Worm (Caenorhabditis elegans) whole organism, young adult: Measurements from ENCODE around the gene dpm-3.

ENCODE experiments used
- B0261.1 ChIP-seq: sonication (generic microtip); optimal IDR thresholded peaks from 2 replicates; lab custom pipeline; 2016; ENCODE audit warnings: mild to moderate bottlenecking, missing genetic modification characterization, moderate library complexity, missing compliant biosample characterization
- D2030.7 ChIP-seq: fragments of 200-800 bp; sonication (Bioruptor generic); IDR thresholded peaks from 2 replicates; pipeline ENCODE4 v1.3.6; 2022; ENCODE audit warnings: missing genetic modification reagents, missing genetic modification characterization, missing compliant biosample characterization
- F10E7.11 ChIP-seq: sonication (generic microtip); optimal IDR thresholded peaks from 2 replicates; lab custom pipeline; 2017; ENCODE audit warnings: mild to moderate bottlenecking, missing genetic modification characterization, moderate library complexity, missing compliant biosample characterization
- F49E8.2 ChIP-seq: sonication (generic microtip); optimal IDR thresholded peaks from 3 replicates; lab custom pipeline; 2017; ENCODE audit warnings: missing genetic modification characterization, mild to moderate bottlenecking, missing compliant biosample characterization, antibody characterized with exemption, moderate library complexity; ENCODE audit not compliant: insufficient read depth
- F55B11.4 ChIP-seq: sonication (generic microtip); optimal IDR thresholded peaks from 2 replicates; lab custom pipeline; 2016; ENCODE audit warnings: missing compliant biosample characterization, missing genetic modification characterization, borderline replicate concordance; ENCODE audit not compliant: insufficient read depth
- F57C9.4 ChIP-seq: sonication (generic microtip); optimal IDR thresholded peaks from 2 replicates; lab custom pipeline; 2017; ENCODE audit warnings: mild to moderate bottlenecking, missing genetic modification characterization, missing compliant biosample characterization
- T26A5.8 ChIP-seq: sonication (generic microtip); optimal IDR thresholded peaks from 2 replicates; lab custom pipeline; 2016; ENCODE audit warnings: missing genetic modification characterization, missing compliant biosample characterization
- Y53F4B.3 ChIP-seq: fragments of 200-800 bp; sonication (Bioruptor generic); IDR thresholded peaks from 2 replicates; pipeline ENCODE4 v1.3.6; 2022; ENCODE audit warnings: missing genetic modification reagents, missing genetic modification characterization, missing compliant biosample characterization
- Y56A3A.18 ChIP-seq: fragments of 200-800 bp; sonication (Bioruptor generic); IDR thresholded peaks from 2 replicates; pipeline ENCODE4 v1.3.6; 2022; ENCODE audit warnings: missing genetic modification reagents, missing genetic modification characterization, missing compliant biosample characterization
- Y67H2A.10 ChIP-seq: fragments of 200-800 bp; sonication (Bioruptor generic); conservative IDR thresholded peaks from 2 replicates; pipeline ENCODE4 v1.3.6; 2022; ENCODE audit warnings: missing genetic modification reagents, missing genetic modification characterization, missing compliant biosample characterization
- ama-1 ChIP-seq, 3 experiments: fragments of 150-350 bp in 1 of 3; sonication (generic microtip) in 2 of 3; optimal IDR thresholded peaks; 2 replicates each; lab custom pipeline; 2014 to 2018; ENCODE audit warnings: missing biosample characterization in 2 of 3, missing genetic modification characterization in 2 of 3, missing genetic modification reagents in 2 of 3
- aptf-2 ChIP-seq: fragments of 200-800 bp; sonication (Bioruptor generic); conservative IDR thresholded peaks from 2 replicates; pipeline ENCODE4 v1.3.6; 2022; ENCODE audit warnings: missing genetic modification reagents, missing genetic modification characterization, missing compliant biosample characterization
- aptf-3 ChIP-seq: fragments of 200-800 bp; sonication (Bioruptor generic); IDR thresholded peaks from 2 replicates; pipeline ENCODE4 v1.3.6; 2022; ENCODE audit warnings: missing genetic modification characterization, missing compliant biosample characterization
- attf-3 ChIP-seq: fragments of 200-800 bp; sonication (Bioruptor generic); conservative IDR thresholded peaks from 2 replicates; pipeline ENCODE4 v1.3.6; 2022; ENCODE audit warnings: missing genetic modification reagents, missing genetic modification characterization, missing compliant biosample characterization
- attf-6 ChIP-seq: fragments of 200-800 bp; sonication (Bioruptor generic); IDR thresholded peaks from 2 replicates; pipeline ENCODE4 v1.3.6; 2022; ENCODE audit warnings: missing genetic modification reagents, missing genetic modification characterization, missing compliant biosample characterization
- cebp-1 ChIP-seq, 2 experiments: fragments of 200-800 bp in 1 of 2; sonication (Bioruptor generic) in 1 of 2; sonication (generic microtip) in 1 of 2; IDR thresholded peaks in 1 of 2; optimal IDR thresholded peaks in 1 of 2; 2 replicates each; pipeline versions ENCODE4 v1.3.6 to Lab custom; 2017 to 2022; ENCODE audit warnings: missing compliant biosample characterization in 2 of 2, missing genetic modification characterization in 2 of 2, mild to moderate bottlenecking in 1 of 2, missing genetic modification reagents in 1 of 2, moderate library complexity in 1 of 2
- ceh-40 ChIP-seq: fragments of 200-800 bp; sonication (Bioruptor generic); IDR thresholded peaks from 2 replicates; pipeline ENCODE4 v1.3.6; 2022; ENCODE audit warnings: missing genetic modification characterization, missing compliant biosample characterization
- chd-7 ChIP-seq: sonication (generic microtip); optimal IDR thresholded peaks from 2 replicates; lab custom pipeline; 2016; ENCODE audit warnings: mild to moderate bottlenecking, missing genetic modification characterization, moderate library complexity, missing compliant biosample characterization
- dox-1 ChIP-seq: fragments of 200-800 bp; sonication (Bioruptor generic); IDR thresholded peaks from 2 replicates; pipeline ENCODE4 v1.3.6; 2022; ENCODE audit warnings: missing genetic modification reagents, missing genetic modification characterization, missing compliant biosample characterization
- dpl-1 ChIP-seq: fragments of 150-350 bp; optimal IDR thresholded peaks from 2 replicates; lab custom pipeline; 2014; ENCODE audit warnings: missing biosample characterization, missing genetic modification reagents, missing genetic modification characterization
- egrh-3 ChIP-seq: fragments of 200-800 bp; sonication (Bioruptor generic); IDR thresholded peaks from 2 replicates; pipeline ENCODE4 v1.3.6; 2022; ENCODE audit warnings: missing genetic modification reagents, missing genetic modification characterization, missing compliant biosample characterization
- ets-4 ChIP-seq: fragments of 200-800 bp; sonication (Bioruptor generic); optimal IDR thresholded peaks from 2 replicates; lab custom pipeline; 2018; ENCODE audit warnings: mild to moderate bottlenecking, missing genetic modification characterization, missing compliant biosample characterization
- fkh-3 ChIP-seq: sonication (generic microtip); optimal IDR thresholded peaks from 2 replicates; lab custom pipeline; 2016; ENCODE audit warnings: mild to moderate bottlenecking, missing genetic modification characterization, missing compliant biosample characterization
- hmg-20 ChIP-seq: fragments of 200-800 bp; sonication (Bioruptor generic); IDR thresholded peaks from 2 replicates; pipeline ENCODE4 v1.3.6; 2022; ENCODE audit warnings: missing genetic modification reagents, missing genetic modification characterization, missing compliant biosample characterization
- hrde-1 ChIP-seq: sonication (generic microtip); optimal IDR thresholded peaks from 2 replicates; lab custom pipeline; 2016; ENCODE audit warnings: missing genetic modification characterization, mild to moderate bottlenecking, missing compliant biosample characterization, moderate library complexity, missing genotype, missing genetic modification reagents, borderline replicate concordance
- lsl-1 ChIP-seq: fragments of 200-800 bp; sonication (Bioruptor generic); optimal IDR thresholded peaks from 2 replicates; lab custom pipeline; 2018; ENCODE audit warnings: mild to moderate bottlenecking, missing genetic modification characterization, moderate library complexity, missing compliant biosample characterization
- madf-3 ChIP-seq: fragments of 200-800 bp; sonication (Bioruptor generic); IDR thresholded peaks from 2 replicates; pipeline ENCODE4 v1.3.6; 2022; ENCODE audit warnings: missing genetic modification reagents, missing genetic modification characterization, missing compliant biosample characterization
- madf-6 ChIP-seq: fragments of 200-800 bp; sonication (Bioruptor generic); IDR thresholded peaks from 2 replicates; pipeline ENCODE4 v1.3.6; 2022; ENCODE audit warnings: missing genetic modification reagents, missing genetic modification characterization, missing compliant biosample characterization
- madf-8 ChIP-seq: fragments of 200-800 bp; sonication (Bioruptor generic); conservative IDR thresholded peaks from 2 replicates; pipeline ENCODE4 v1.3.6; 2022; ENCODE audit warnings: missing genetic modification reagents, missing genetic modification characterization, missing compliant biosample characterization
- mel-28 ChIP-seq: sonication (generic microtip); optimal IDR thresholded peaks from 2 replicates; lab custom pipeline; 2016; ENCODE audit warnings: borderline replicate concordance, mild to moderate bottlenecking, missing genetic modification characterization, missing compliant biosample characterization
- nfya-1 ChIP-seq: sonication (generic microtip); optimal IDR thresholded peaks from 2 replicates; lab custom pipeline; 2017; ENCODE audit warnings: antibody characterized with exemption, missing compliant biosample characterization, missing genetic modification characterization, borderline replicate concordance; ENCODE audit not compliant: insufficient read depth
- nfya-2 ChIP-seq: fragments of 200-800 bp; sonication (Bioruptor generic); IDR thresholded peaks from 2 replicates; pipeline ENCODE4 v1.3.6; 2022; ENCODE audit warnings: missing genetic modification reagents, missing genetic modification characterization, missing compliant biosample characterization
- nhr-120 ChIP-seq: fragments of 200-800 bp; sonication (Bioruptor generic); IDR thresholded peaks from 2 replicates; pipeline ENCODE4 v1.3.6; 2022; ENCODE audit warnings: missing genetic modification characterization, missing compliant biosample characterization
- nhr-90 ChIP-seq: sonication (generic microtip); optimal IDR thresholded peaks from 2 replicates; lab custom pipeline; 2016; ENCODE audit warnings: missing genotype, mild to moderate bottlenecking, missing genetic modification characterization, missing compliant biosample characterization
- rec-8 ChIP-seq, 2 experiments: sonication (generic microtip); optimal IDR thresholded peaks; 2 replicates each; lab custom pipeline; 2016; ENCODE audit warnings: mild to moderate bottlenecking in 2 of 2, missing genetic modification characterization in 2 of 2, missing genetic modification reagents in 2 of 2, missing genotype in 2 of 2, missing biosample characterization in 1 of 2, missing compliant biosample characterization in 1 of 2, moderate library complexity in 1 of 2
- sea-2 ChIP-seq: fragments of 200-800 bp; sonication (Bioruptor generic); IDR thresholded peaks from 2 replicates; pipeline ENCODE4 v1.3.6; 2022; ENCODE audit warnings: missing genetic modification characterization, missing compliant biosample characterization
- unc-62 ChIP-seq: fragments of 150-350 bp; optimal IDR thresholded peaks from 2 replicates; lab custom pipeline; 2014; ENCODE audit warnings: missing biosample characterization, missing genetic modification reagents, missing genetic modification characterization
- xnd-1 ChIP-seq: sonication (generic microtip); optimal IDR thresholded peaks from 2 replicates; lab custom pipeline; 2016; ENCODE audit warnings: missing genotype, missing genetic modification reagents, missing genetic modification characterization, missing compliant biosample characterization
- zfh-2 ChIP-seq: fragments of 200-800 bp; sonication (Bioruptor generic); conservative IDR thresholded peaks from 2 replicates; pipeline ENCODE4 v1.3.6; 2022; ENCODE audit warnings: missing genetic modification reagents, missing genetic modification characterization, missing compliant biosample characterization
- ztf-18 ChIP-seq: sonication (generic microtip); optimal IDR thresholded peaks from 2 replicates; lab custom pipeline; 2016; ENCODE audit warnings: missing genotype, mild to moderate bottlenecking, missing genetic modification characterization, missing compliant biosample characterization
- ztf-22 ChIP-seq: fragments of 200-800 bp; sonication (Bioruptor generic); optimal IDR thresholded peaks from 2 replicates; lab custom pipeline; 2018; ENCODE audit warnings: mild to moderate bottlenecking, missing genetic modification characterization, moderate library complexity, missing compliant biosample characterization
- ztf-28 ChIP-seq: fragments of 200-800 bp; sonication (Bioruptor generic); IDR thresholded peaks from 2 replicates; pipeline ENCODE4 v1.3.6; 2022; ENCODE audit warnings: missing genetic modification reagents, missing genetic modification characterization, missing compliant biosample characterization
- ztf-3 ChIP-seq: fragments of 200-800 bp; sonication (Bioruptor generic); optimal IDR thresholded peaks from 2 replicates; lab custom pipeline; 2018; ENCODE audit warnings: mild to moderate bottlenecking, missing genetic modification characterization, missing compliant biosample characterization

Gene dpm-3

DNA sequence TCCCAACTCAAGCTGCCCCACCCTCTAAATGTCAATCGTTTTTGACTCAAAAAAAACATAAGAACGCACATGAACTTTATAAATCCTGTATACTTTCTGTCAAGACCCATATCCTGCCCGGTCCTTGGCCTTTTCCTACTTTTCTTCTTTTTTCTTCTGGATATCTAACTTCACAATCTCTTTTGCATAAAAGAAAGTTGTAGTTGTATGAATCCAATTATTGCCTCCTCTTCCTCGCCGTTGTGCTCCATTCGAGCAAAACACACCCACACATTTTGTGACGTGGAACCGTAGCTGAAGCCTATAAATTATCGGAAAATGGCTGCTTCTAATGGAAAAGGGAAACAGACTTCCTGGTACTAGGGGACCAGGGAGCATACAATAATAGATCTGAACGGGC, 41.2 kb upstream of the dpm-3 start:
- TF ChIP-seq ama-1 (optimal IDR thresholded peaks at IDR 0.05; lab: Kevin White, UChicago) (no peak), ama-1 (GFP tag; optimal IDR thresholded peaks at IDR 0.05; lab: Kevin White, UChicago) (no peak), Y56A3A.18 (GFP tag; lab: Robert Waterston, UW) (no peak), attf-6 (GFP tag; lab: Robert Waterston, UW) (no peak)

DNA sequence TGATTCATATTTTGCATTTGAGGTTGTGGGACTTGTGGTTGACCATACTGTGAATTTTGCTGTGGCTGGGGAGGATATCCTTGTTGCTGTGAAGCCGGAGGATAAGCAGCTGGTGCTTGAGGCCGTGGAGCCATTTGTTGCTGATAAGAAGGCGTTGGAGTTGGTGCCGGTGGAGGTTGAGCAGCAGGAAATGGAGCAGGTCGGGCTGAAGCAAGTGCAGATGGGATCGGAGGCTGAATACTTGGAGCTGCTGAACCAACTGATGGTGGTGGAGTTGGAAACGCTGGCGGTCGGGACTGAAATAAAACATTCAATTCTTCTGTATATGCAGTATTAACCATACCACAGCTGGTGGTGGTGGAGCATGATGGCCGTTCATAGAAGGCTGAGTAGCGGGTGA, 31.4 kb upstream of the dpm-3 start:
- peak; percentile 62 for TF ChIP-seq zfh-2
- no peak for TF ChIP-seq hrde-1 (tag; lab: Kevin White, UChicago)
- TF ChIP-seq egrh-3 = peak; percentile 34; the same call in 1 of the 2 replicates

DNA sequence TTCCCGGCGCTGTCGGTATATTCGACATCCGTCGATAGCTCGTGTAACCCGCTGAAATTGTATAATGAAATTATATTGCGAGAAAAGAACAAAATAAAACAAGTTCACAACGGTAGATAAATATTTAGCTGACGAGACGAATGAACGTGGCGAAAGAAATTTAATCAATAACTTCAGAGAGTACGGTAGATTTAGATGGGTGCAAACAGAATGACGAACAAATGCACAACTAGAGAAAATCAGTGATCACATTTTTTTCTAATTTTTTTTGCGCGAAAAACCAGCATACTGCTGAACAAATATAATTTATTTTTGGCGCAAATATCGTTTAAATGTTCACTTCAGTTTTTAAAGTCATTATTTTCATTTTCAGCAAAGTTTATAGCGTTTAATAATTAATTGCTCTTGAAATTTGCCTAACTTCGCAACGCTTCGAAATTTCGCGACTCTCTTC, 30.6 kb upstream of the dpm-3 start, which contains the start of gene sec-24.2:
TSS of gene sec-24.2 (minus strand) at position 51 of the 454 bp plus-strand sequence.
- no peak for TF ChIP-seq ceh-40
- no peak for TF ChIP-seq ztf-22 (GFP tag; lab: Kevin White, UChicago)
- TF ChIP-seq dox-1 (GFP tag; lab: Robert Waterston, UW) = peak; percentile 24; the same call in 1 of the 2 replicates
- peak; percentile 86 for TF ChIP-seq madf-6 (GFP tag; lab: Robert Waterston, UW)
- TF ChIP-seq lsl-1 (GFP tag; lab: Kevin White, UChicago) = peak; percentile 83
- TF ChIP-seq chd-7 (tag; lab: Kevin White, UChicago) = no peak
- TF ChIP-seq unc-62 (GFP tag; lab: Kevin White, UChicago) = no peak
- no peak for TF ChIP-seq nfya-1
- no peak for TF ChIP-seq Y67H2A.10 (GFP tag; lab: Robert Waterston, UW)
- no peak for TF ChIP-seq mel-28 (tag; lab: Kevin White, UChicago)
- TF ChIP-seq F57C9.4 (tag; lab: Kevin White, UChicago) = no peak
- TF ChIP-seq xnd-1 (tag; lab: Kevin White, UChicago) = peak; percentile 29
- TF ChIP-seq nhr-90 (tag; lab: Kevin White, UChicago) = no peak
- no peak for TF ChIP-seq cebp-1 (GFP tag; IDR thresholded peaks at IDR 0.05; lab: Robert Waterston, UW)
- no peak for TF ChIP-seq cebp-1 (tag; optimal IDR thresholded peaks at IDR 0.05; lab: Kevin White, UChicago)
- no peak for TF ChIP-seq B0261.1
- no peak for TF ChIP-seq zfh-2
- no peak for TF ChIP-seq sea-2 (GFP tag; lab: Robert Waterston, UW)
- TF ChIP-seq T26A5.8 (tag; lab: Kevin White, UChicago) = no peak
- no peak for TF ChIP-seq nhr-120 (GFP tag; lab: Robert Waterston, UW)
- TF ChIP-seq nfya-2 (GFP tag; lab: Robert Waterston, UW) = no peak
- TF ChIP-seq fkh-3 (tag; lab: Kevin White, UChicago) = no peak
- no peak for TF ChIP-seq ztf-28 (GFP tag; lab: Robert Waterston, UW)
- TF ChIP-seq dpl-1 (GFP tag; lab: Kevin White, UChicago) = peak; percentile 30
- no peak for TF ChIP-seq hmg-20 (GFP tag; lab: Robert Waterston, UW)
- TF ChIP-seq aptf-2 = no peak
- TF ChIP-seq attf-3 = no peak
- no peak for TF ChIP-seq F55B11.4 (tag; lab: Kevin White, UChicago)
- TF ChIP-seq ets-4 (GFP tag; lab: Kevin White, UChicago) = no peak
- TF ChIP-seq madf-3 = no peak
- no peak for TF ChIP-seq Y53F4B.3 (GFP tag; lab: Robert Waterston, UW)
- no peak for TF ChIP-seq Y56A3A.18 (GFP tag; lab: Robert Waterston, UW)
- no peak for TF ChIP-seq aptf-3
- 0 out of 2 replicates have a peak, but pooled peaks have one; percentile 25 for TF ChIP-seq attf-6 (GFP tag; lab: Robert Waterston, UW)
- TF ChIP-seq D2030.7 = peak; percentile 12; the same call in 1 of the 2 replicates
- peak; percentile 55; the same call in 1 of the 2 replicates for TF ChIP-seq madf-8 (GFP tag; lab: Robert Waterston, UW)
- no peak for TF ChIP-seq F49E8.2 (tag; lab: Kevin White, UChicago)
- TF ChIP-seq F10E7.11 (tag; lab: Kevin White, UChicago) = no peak
- TF ChIP-seq ztf-3 (GFP tag; lab: Kevin White, UChicago) = no peak
- no peak for TF ChIP-seq rec-8 (tag; optimal IDR thresholded peaks at IDR 0.05; lab: Kevin White, UChicago)
- no peak for TF ChIP-seq ztf-18 (tag; lab: Kevin White, UChicago)
